Worm (Caenorhabditis elegans): ENCODE measurements around the gene cpr-3.

cpr-3 gene

ce11 chrV:15290995-15291394 lies 7.5 kb downstream of the cpr-3 start, which contains the start of gene cyp-34A2:
TSS of gene cyp-34A2 (minus strand) at chrV:15291095.
- TF ChIP-seq pha-4 (tag; optimal IDR thresholded peaks at IDR 0.05) (no peak), unc-39 (tag; optimal IDR thresholded peaks at IDR 0.05) (no peak), lin-13 (tag; optimal IDR thresholded peaks at IDR 0.05) (no peak), nhr-76 (tag; optimal IDR thresholded peaks at IDR 0.05) (no peak), ztf-11 (tag; optimal IDR thresholded peaks at IDR 0.05) (no peak), ceh-43 (GFP tag; optimal IDR thresholded peaks at IDR 0.05) (no peak), ham-2 (GFP tag; optimal IDR thresholded peaks at IDR 0.05) (no peak), nhr-237 (tag; optimal IDR thresholded peaks at IDR 0.05) (no peak), unc-62 (GFP tag; optimal IDR thresholded peaks at IDR 0.05) (no peak), mep-1 (tag; optimal IDR thresholded peaks at IDR 0.05) (no peak), mab-5 (tag; optimal IDR thresholded peaks at IDR 0.05) (no peak), unc-120 (tag; optimal IDR thresholded peaks at IDR 0.05; ENCODE audit: poor library complexity, severe bottlenecking) (no peak), M03D4.4 (tag; optimal IDR thresholded peaks at IDR 0.05) (no peak), sptf-1 (tag; optimal IDR thresholded peaks at IDR 0.05) (no peak), drap-1 (GFP tag; optimal IDR thresholded peaks at IDR 0.05) (no peak)

ce11 chrV:15287856-15288255 lies 10.6 kb downstream of the cpr-3 start, which contains the start of gene cyp-34A1:
TSS of gene cyp-34A1 (minus strand) at chrV:15287956.
- TF ChIP-seq ceh-83 (GFP tag; optimal IDR thresholded peaks at IDR 0.05) (no peak), unc-120 (tag; optimal IDR thresholded peaks at IDR 0.05; ENCODE audit: poor library complexity, severe bottlenecking) (no peak), nhr-28 (tag; optimal IDR thresholded peaks at IDR 0.05) (no peak), sptf-1 (tag; optimal IDR thresholded peaks at IDR 0.05) (no peak), pha-4 (tag; optimal IDR thresholded peaks at IDR 0.05) (no peak), nhr-237 (tag; optimal IDR thresholded peaks at IDR 0.05) (no peak), elt-1 (tag; optimal IDR thresholded peaks at IDR 0.05; ENCODE audit: borderline replicate concordance, insufficient read depth) (no peak), nhr-2 (tag; optimal IDR thresholded peaks at IDR 0.05) (no peak)

DNA sequence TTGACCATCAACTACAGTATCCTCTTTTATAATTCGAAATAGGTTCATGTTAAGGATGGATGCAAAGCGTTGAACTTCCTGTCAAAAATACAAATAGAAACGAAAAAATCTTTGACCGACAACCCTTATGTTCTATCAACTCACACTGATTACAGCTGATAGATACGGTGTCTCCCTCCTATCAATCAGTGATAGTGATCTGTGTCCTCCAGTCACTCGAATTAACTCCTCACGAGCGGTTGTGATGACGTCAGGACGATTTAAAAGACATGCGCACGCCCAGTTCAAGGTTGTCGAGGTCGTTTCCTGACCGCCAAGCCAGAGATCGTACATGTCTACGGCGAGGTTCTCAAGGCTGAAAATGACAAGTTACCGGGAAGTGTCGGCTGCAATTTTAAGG lies 12.5 kb downstream of the cpr-3 start:
- TF ChIP-seq ceh-83 (GFP tag; optimal IDR thresholded peaks at IDR 0.05) (no peak), nhr-28 (tag; optimal IDR thresholded peaks at IDR 0.05) (no peak), tbx-8 (GFP tag; optimal IDR thresholded peaks at IDR 0.05) (no peak), sem-2 (GFP tag; optimal IDR thresholded peaks at IDR 0.05) (no peak), elt-1 (tag; optimal IDR thresholded peaks at IDR 0.05; ENCODE audit: borderline replicate concordance, insufficient read depth) (no peak)

DNA sequence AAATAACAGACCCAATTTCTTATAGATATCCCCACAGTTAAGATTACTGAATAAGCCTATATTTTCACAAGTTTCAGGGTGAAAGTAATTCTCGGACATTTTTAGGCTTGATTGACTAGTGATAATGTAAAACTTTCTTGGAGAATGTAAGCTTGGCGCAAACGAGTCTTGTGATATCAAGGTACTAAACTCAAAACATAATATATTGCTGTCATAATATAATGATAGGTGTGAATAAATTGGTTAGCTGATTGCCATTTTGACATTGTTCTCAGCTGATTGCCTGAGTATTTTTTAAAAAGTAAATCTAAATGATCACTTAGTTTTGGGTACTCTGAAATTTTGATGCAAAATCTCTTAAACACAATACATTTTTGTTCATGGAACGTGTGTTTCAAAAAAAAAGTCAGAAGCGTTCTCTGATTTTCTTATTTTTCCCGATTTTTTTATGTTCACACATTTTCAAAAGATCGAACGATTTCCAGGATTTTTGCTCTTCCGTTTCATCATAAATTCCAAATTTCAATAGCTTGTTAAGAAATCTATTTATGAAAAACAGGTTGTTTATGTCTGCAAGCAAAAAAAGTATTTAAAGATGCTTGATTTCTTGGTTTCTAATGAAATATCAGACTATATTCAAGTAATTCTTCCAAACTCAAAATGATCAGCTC lies 17.1 kb downstream of the cpr-3 start, which contains the start of the genes srw-19 and srx-51:
srw-19 (minus strand) TSS at position 101 of the 671 bp plus-strand sequence.
srx-51 (plus strand) TSS at position 621 of the 671 bp plus-strand sequence.
- no peak for TF ChIP-seq ztf-11 (tag; optimal IDR thresholded peaks at IDR 0.05)

- TF ChIP-seq nhr-76 (tag; optimal IDR thresholded peaks at IDR 0.05) = no peak
- no peak for TF ChIP-seq nhr-2 (tag; optimal IDR thresholded peaks at IDR 0.05)
- TF ChIP-seq sptf-1 (tag; optimal IDR thresholded peaks at IDR 0.05) = no peak
- TF ChIP-seq ceh-39 (tag; optimal IDR thresholded peaks at IDR 0.05) = no peak
- no peak for TF ChIP-seq M03D4.4 (tag; optimal IDR thresholded peaks at IDR 0.05)
- TF ChIP-seq unc-120 (tag; optimal IDR thresholded peaks at IDR 0.05; ENCODE audit: poor library complexity, severe bottlenecking) = no peak
Measured at ce11 chrV:15276915-15277314, 21.6 kb downstream of the cpr-3 start, which contains the start of gene srw-17. TSS of gene srw-17 (minus strand) at chrV:15277015.

DNA sequence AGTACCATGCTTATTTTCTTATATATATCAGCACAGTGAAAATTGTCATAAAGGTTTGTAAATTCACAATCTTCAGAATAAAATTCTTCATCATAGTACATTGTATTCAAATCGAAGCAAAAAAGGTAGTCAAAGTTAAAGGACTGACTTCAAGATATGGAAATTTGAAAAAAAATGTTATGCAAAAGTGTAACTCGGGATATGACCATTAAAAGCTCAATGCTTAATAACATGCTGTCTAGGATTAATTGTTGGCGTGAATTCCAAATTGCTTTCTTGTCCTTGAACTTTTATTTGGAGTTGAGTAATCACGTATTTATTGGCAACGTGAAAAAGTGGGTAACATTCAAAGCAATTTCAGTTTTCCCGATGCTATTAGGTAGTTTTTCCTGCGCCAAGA lies 23.7 kb downstream of the cpr-3 start, which contains the start of gene srw-16:
srw-16 (minus strand) TSS at position 101 of the 400 bp plus-strand sequence.
- no peak for TF ChIP-seq lsy-2 (tag; optimal IDR thresholded peaks at IDR 0.05)
- no peak for TF ChIP-seq unc-62 (GFP tag; optimal IDR thresholded peaks at IDR 0.05)
- no peak for TF ChIP-seq ceh-39 (tag; optimal IDR thresholded peaks at IDR 0.05)
- no peak for TF ChIP-seq ztf-11 (tag; optimal IDR thresholded peaks at IDR 0.05)
- no peak for TF ChIP-seq bed-3 (GFP tag; optimal IDR thresholded peaks at IDR 0.05)
- no peak for TF ChIP-seq ces-1 (GFP tag; optimal IDR thresholded peaks at IDR 0.05)
- no peak for TF ChIP-seq lin-32 (GFP tag; optimal IDR thresholded peaks at IDR 0.05)
- no peak for TF ChIP-seq mab-5 (tag; optimal IDR thresholded peaks at IDR 0.05)
- no peak for TF ChIP-seq elt-1 (tag; optimal IDR thresholded peaks at IDR 0.05; ENCODE audit: borderline replicate concordance, insufficient read depth)
- TF ChIP-seq ceh-43 (GFP tag; optimal IDR thresholded peaks at IDR 0.05) = no peak

All from whole organism, mixed stage, embryonic.